Fruit fly (Drosophila melanogaster): ENCODE data around the gene hzg.

hzg gene

dm6 chr3L:15967588-15968500 is 36.7 kb downstream of the hzg start, which contains the start of the genes Brr2 and CG10516:
Gene Brr2, minus strand, starts transcription at chr3L:15967872.
Gene CG10516, plus strand, starts transcription at chr3L:15968204.
- no peak for TF ChIP-seq brk (GFP tag; optimal IDR thresholded peaks at IDR 0.05)
- peak; percentile 5 for TF ChIP-seq CG9705 (GFP tag; optimal IDR thresholded peaks at IDR 0.05)
- no peak for TF ChIP-seq rgr (GFP tag; optimal IDR thresholded peaks at IDR 0.05)
- TF ChIP-seq Sp1 (GFP tag; optimal IDR thresholded peaks at IDR 0.05) = no peak
- no peak for TF ChIP-seq fru (GFP tag; optimal IDR thresholded peaks at IDR 0.05)
- TF ChIP-seq ey (GFP tag; optimal IDR thresholded peaks at IDR 0.05) = peak; percentile 34
- TF ChIP-seq N (GFP tag; optimal IDR thresholded peaks at IDR 0.05) = no peak
- TF ChIP-seq Hr78 (GFP tag; optimal IDR thresholded peaks at IDR 0.05) = no peak
- no peak for TF ChIP-seq OdsH (GFP tag; optimal IDR thresholded peaks at IDR 0.05)
- TF ChIP-seq h (GFP tag; optimal IDR thresholded peaks at IDR 0.05) = no peak
- peak; percentile 32 for TF ChIP-seq psq (GFP tag; optimal IDR thresholded peaks at IDR 0.05)
- TF ChIP-seq CrebA (GFP tag; optimal IDR thresholded peaks at IDR 0.05; ENCODE audit: borderline replicate concordance) = no peak
- TF ChIP-seq Mio (GFP tag; optimal IDR thresholded peaks at IDR 0.05) = no peak
- TF ChIP-seq sv (GFP tag; optimal IDR thresholded peaks at IDR 0.05) = peak; percentile 30
- no peak for TF ChIP-seq GATAd (GFP tag; optimal IDR thresholded peaks at IDR 0.05)
- TF ChIP-seq Hr83 (GFP tag; optimal IDR thresholded peaks at IDR 0.05; ENCODE audit: poor library complexity, severe bottlenecking) = peak; percentile 56
- TF ChIP-seq Hnf4 (GFP tag; optimal IDR thresholded peaks at IDR 0.05) = no peak
- TF ChIP-seq Dif (GFP tag; optimal IDR thresholded peaks at IDR 0.05; ENCODE audit: partially characterized antibody) = no peak
- TF ChIP-seq pan (optimal IDR thresholded peaks at IDR 0.05) = no peak
- no peak for TF ChIP-seq Abd-B (GFP tag; optimal IDR thresholded peaks at IDR 0.05)
- no peak for TF ChIP-seq dmrt93B (GFP tag; optimal IDR thresholded peaks at IDR 0.05)
- no peak for TF ChIP-seq Rel (GFP tag; optimal IDR thresholded peaks at IDR 0.05)
- no peak for TF ChIP-seq Rel (tag; optimal IDR thresholded peaks at IDR 0.05)
- TF ChIP-seq Myc (optimal IDR thresholded peaks at IDR 0.05) = no peak
- no peak for TF ChIP-seq foxo (GFP tag; optimal IDR thresholded peaks at IDR 0.05)
- TF ChIP-seq woc (GFP tag; optimal IDR thresholded peaks at IDR 0.05) = no peak

dm6 chr3L:15958612-15959315 is 45.8 kb downstream of the hzg start, which contains the start of gene CG17032:
Gene CG17032, plus strand, starts transcription at chr3L:15958843.
- TF ChIP-seq dsf (GFP tag; optimal IDR thresholded peaks at IDR 0.05; ENCODE audit: borderline replicate concordance) (no peak), psq (GFP tag; optimal IDR thresholded peaks at IDR 0.05) (peak; percentile 22), Rel (GFP tag; optimal IDR thresholded peaks at IDR 0.05) (no peak), Rel (tag; optimal IDR thresholded peaks at IDR 0.05) (peak; percentile 92), N (GFP tag; optimal IDR thresholded peaks at IDR 0.05) (no peak), woc (GFP tag; optimal IDR thresholded peaks at IDR 0.05) (no peak)

- no peak for TF ChIP-seq Jra (GFP tag; optimal IDR thresholded peaks at IDR 0.05)
- TF ChIP-seq dsf (GFP tag; optimal IDR thresholded peaks at IDR 0.05; ENCODE audit: borderline replicate concordance) = no peak
- peak; percentile 77 for TF ChIP-seq fru (GFP tag; optimal IDR thresholded peaks at IDR 0.05)
- TF ChIP-seq HLH106 (tag; optimal IDR thresholded peaks at IDR 0.05) = peak; percentile 58
- TF ChIP-seq ey (GFP tag; optimal IDR thresholded peaks at IDR 0.05) = peak; percentile 54
- TF ChIP-seq dmrt93B (GFP tag; optimal IDR thresholded peaks at IDR 0.05) = no peak
- TF ChIP-seq sage (GFP tag; optimal IDR thresholded peaks at IDR 0.05) = no peak
- TF ChIP-seq CG32264 (GFP tag; optimal IDR thresholded peaks at IDR 0.05) = peak; percentile 47
- peak; percentile 46 for TF ChIP-seq OdsH (GFP tag; optimal IDR thresholded peaks at IDR 0.05)
- TF ChIP-seq lola (GFP tag; optimal IDR thresholded peaks at IDR 0.05) = no peak
- TF ChIP-seq pan (optimal IDR thresholded peaks at IDR 0.05) = no peak
- no peak for TF ChIP-seq Vsx2 (GFP tag; optimal IDR thresholded peaks at IDR 0.05; ENCODE audit: partially characterized antibody)
- peak; percentile 88 for TF ChIP-seq Myc (optimal IDR thresholded peaks at IDR 0.05)
- no peak for TF ChIP-seq Abd-B (GFP tag; optimal IDR thresholded peaks at IDR 0.05)
- peak; percentile 80 for TF ChIP-seq Hr83 (GFP tag; optimal IDR thresholded peaks at IDR 0.05; ENCODE audit: poor library complexity, severe bottlenecking)
- no peak for TF ChIP-seq GATAd (GFP tag; optimal IDR thresholded peaks at IDR 0.05)
- TF ChIP-seq foxo (GFP tag; optimal IDR thresholded peaks at IDR 0.05) = peak in 1 of 2 experiments; percentile 82
- TF ChIP-seq Rel (GFP tag; optimal IDR thresholded peaks at IDR 0.05) = no peak
- peak; percentile 54 for TF ChIP-seq Rel (tag; optimal IDR thresholded peaks at IDR 0.05)
- peak; percentile 10 for TF ChIP-seq Mio (GFP tag; optimal IDR thresholded peaks at IDR 0.05)
- peak; percentile 60 for TF ChIP-seq Sp1 (GFP tag; optimal IDR thresholded peaks at IDR 0.05)
- TF ChIP-seq Hnf4 (GFP tag; optimal IDR thresholded peaks at IDR 0.05) = no peak
- TF ChIP-seq Dif (GFP tag; optimal IDR thresholded peaks at IDR 0.05; ENCODE audit: partially characterized antibody) = no peak
- TF ChIP-seq tai (GFP tag; optimal IDR thresholded peaks at IDR 0.05) = no peak
- peak; percentile 52 for TF ChIP-seq sv (GFP tag; optimal IDR thresholded peaks at IDR 0.05)
- TF ChIP-seq Dfd (GFP tag; optimal IDR thresholded peaks at IDR 0.05) = no peak
- peak; percentile 49 for TF ChIP-seq CG9705 (GFP tag; optimal IDR thresholded peaks at IDR 0.05)
- peak; percentile 51 for TF ChIP-seq psq (GFP tag; optimal IDR thresholded peaks at IDR 0.05)
- peak; percentile 82 for TF ChIP-seq h (GFP tag; optimal IDR thresholded peaks at IDR 0.05)
- TF ChIP-seq Hr78 (GFP tag; optimal IDR thresholded peaks at IDR 0.05) = no peak
- TF ChIP-seq dl (GFP tag; optimal IDR thresholded peaks at IDR 0.05; ENCODE audit: insufficient read depth in 1 of 2, partially characterized antibody in 2 of 2) = no peak
- TF ChIP-seq N (GFP tag; optimal IDR thresholded peaks at IDR 0.05) = no peak
- no peak for TF ChIP-seq jim (GFP tag; optimal IDR thresholded peaks at IDR 0.05)
- TF ChIP-seq rgr (GFP tag; optimal IDR thresholded peaks at IDR 0.05) = peak; percentile 78
- no peak for TF ChIP-seq CrebA (GFP tag; optimal IDR thresholded peaks at IDR 0.05; ENCODE audit: borderline replicate concordance)
- TF ChIP-seq brk (GFP tag; optimal IDR thresholded peaks at IDR 0.05) = no peak
- peak; percentile 85 for TF ChIP-seq woc (GFP tag; optimal IDR thresholded peaks at IDR 0.05)
These were observed 48.0 kb downstream of the hzg start, which contains the start of gene elgi for dm6 chr3L:15956448-15957010. Gene elgi, plus strand, starts transcription at chr3L:15956550.

Data from whole organism, wandering third instar larva.